Worm (Caenorhabditis elegans) whole organism, early embryonic: ENCODE data around the gene rgs-11.

Source experiments
- ceh-13 ChIP-seq: fragments of 200-800 bp; sonication (Bioruptor generic); optimal IDR thresholded peaks from 2 replicates; lab custom pipeline; 2018; ENCODE audit warnings: mild to moderate bottlenecking, missing genetic modification characterization, missing compliant biosample characterization
- tbx-37 ChIP-seq: fragments of 200-800 bp; sonication (Bioruptor generic); conservative IDR thresholded peaks from 2 replicates; pipeline ENCODE4 v1.3.6; 2022; ENCODE audit warnings: missing genetic modification reagents, missing genetic modification characterization, missing compliant biosample characterization

- no peak for TF ChIP-seq tbx-37 (GFP tag; lab: Robert Waterston, UW)
- no peak for TF ChIP-seq ceh-13 (GFP tag; lab: Kevin White, UChicago)
Measured at ce11 chrX:14960841-14961240, 3.5 kb upstream of the rgs-11 start.
